Worm (Caenorhabditis elegans) whole organism, L3 larva: ENCODE data around the gene F25D1.5.

ENCODE experiments used
- ZK546.5 ChIP-seq: sonication (generic microtip); optimal IDR thresholded peaks from 2 replicates; lab custom pipeline; 2017; ENCODE audit warnings: missing biosample characterization, missing genetic modification characterization
- ceh-9 ChIP-seq: sonication (generic microtip); optimal IDR thresholded peaks from 2 replicates; lab custom pipeline; 2018; ENCODE audit warnings: missing biosample characterization, missing genetic modification characterization
- elt-1 ChIP-seq: fragments of 150-350 bp; optimal IDR thresholded peaks from 2 replicates; lab custom pipeline; 2014; ENCODE audit warnings: missing biosample characterization, missing genetic modification characterization
- fos-1 ChIP-seq: fragments of 150-350 bp; optimal IDR thresholded peaks from 2 replicates; lab custom pipeline; 2014; ENCODE audit warnings: missing biosample characterization, missing genetic modification characterization
- mdl-1 ChIP-seq: fragments of 150-350 bp; optimal IDR thresholded peaks from 2 replicates; lab custom pipeline; 2014; ENCODE audit warnings: missing biosample characterization, missing genetic modification characterization
- nhr-11 ChIP-seq: fragments of 150-350 bp; optimal IDR thresholded peaks from 2 replicates; lab custom pipeline; 2014; ENCODE audit warnings: missing biosample characterization, missing genetic modification characterization
- nhr-25 ChIP-seq: sonication (generic microtip); optimal IDR thresholded peaks from 2 replicates; lab custom pipeline; 2017; ENCODE audit warnings: missing biosample characterization, missing genetic modification characterization
- nhr-77 ChIP-seq: fragments of 150-350 bp; optimal IDR thresholded peaks from 2 replicates; lab custom pipeline; 2014; ENCODE audit warnings: missing biosample characterization, missing genetic modification characterization

ce11 chrV:10588694-10589093 lies 42.1 kb upstream of the F25D1.5 start, which contains the start of gene srg-32:
- TF ChIP-seq nhr-11 (tag; lab: Kevin White, UChicago) (no peak), nhr-77 (tag; lab: Kevin White, UChicago) (no peak), ZK546.5 (tag; lab: Kevin White, UChicago) (no peak), nhr-25 (tag; lab: Kevin White, UChicago) (no peak), fos-1 (no peak), ceh-9 (tag; lab: Kevin White, UChicago) (no peak), mdl-1 (tag; lab: Kevin White, UChicago) (no peak), elt-1 (tag; lab: Kevin White, UChicago) (no peak)
